Fruit fly (Drosophila melanogaster) whole organism, embryonic: ENCODE data around the gene P58IPK.

Experiments used
- Abd-B ChIP-seq: fragments of 200-800 bp; sonication (Bioruptor generic); optimal IDR thresholded peaks from 2 replicates; lab custom pipeline; 2018; ENCODE audit warnings: missing biosample characterization, mild to moderate bottlenecking, missing genetic modification characterization, moderate library complexity
- Atf-2 ChIP-seq: fragments of 200-800 bp; sonication (Bioruptor generic); optimal IDR thresholded peaks from 2 replicates; lab custom pipeline; 2016; ENCODE audit warnings: missing biosample characterization, missing genetic modification characterization
- Awh ChIP-seq: fragments of 200-800 bp; sonication (Bioruptor generic); IDR thresholded peaks from 2 replicates; pipeline ENCODE4, ENCODE4 v1.3.6; 2022; ENCODE audit warnings: missing biosample characterization, missing genetic modification characterization
- Bgb ChIP-seq: fragments of 200-800 bp; sonication (Bioruptor generic); IDR thresholded peaks from 2 replicates; pipeline ENCODE4 v1.3.6; 2022; ENCODE audit warnings: missing biosample characterization, missing genetic modification characterization; ENCODE audit not compliant: partially characterized antibody
- Blimp-1 ChIP-seq: fragments of 200-800 bp; sonication (Bioruptor generic); optimal IDR thresholded peaks from 3 replicates; lab custom pipeline; 2018; ENCODE audit warnings: missing biosample characterization, missing genetic modification characterization, mild to moderate bottlenecking, moderate library complexity, missing genetic modification reagents
- CG10209 ChIP-seq: fragments of 200-800 bp; sonication (Bioruptor generic); optimal IDR thresholded peaks from 3 replicates; lab custom pipeline; 2017; ENCODE audit warnings: missing biosample characterization, mild to moderate bottlenecking, missing genetic modification characterization, missing genetic modification reagents
- CG11456 ChIP-seq: fragments of 200-800 bp; sonication (Bioruptor generic); IDR thresholded peaks from 3 replicates; pipeline ENCODE4 v1.3.6; 2022; ENCODE audit warnings: missing biosample characterization, missing genetic modification characterization
- CG11696 ChIP-seq: fragments of 200-800 bp; sonication (Bioruptor generic); IDR thresholded peaks from 2 replicates; pipeline ENCODE4 v1.3.6; 2022; ENCODE audit warnings: missing biosample characterization, missing genetic modification characterization
- CG12769 ChIP-seq: fragments of 200-800 bp; sonication (Bioruptor generic); optimal IDR thresholded peaks from 2 replicates; lab custom pipeline; 2019; ENCODE audit warnings: missing biosample characterization, mild to moderate bottlenecking, missing genetic modification characterization, moderate library complexity
- CG12942 ChIP-seq: fragments of 200-800 bp; sonication (Bioruptor generic); optimal IDR thresholded peaks from 3 replicates; lab custom pipeline; 2016; ENCODE audit warnings: missing biosample characterization, missing genetic modification characterization
- CG14050 ChIP-seq: fragments of 200-800 bp; sonication (Bioruptor generic); IDR thresholded peaks from 3 replicates; pipeline ENCODE4 v1.3.6; 2022; ENCODE audit warnings: missing biosample characterization, missing genetic modification characterization
- CG14667 ChIP-seq: fragments of 200-800 bp; sonication (Bioruptor generic); IDR thresholded peaks from 2 replicates; pipeline ENCODE4 v1.3.6; 2022; ENCODE audit warnings: missing biosample characterization, missing genetic modification characterization
- CG17568 ChIP-seq: fragments of 200-800 bp; sonication (Bioruptor generic); optimal IDR thresholded peaks from 2 replicates; lab custom pipeline; 2018; ENCODE audit warnings: missing biosample characterization, mild to moderate bottlenecking, missing genetic modification characterization, moderate library complexity
- CG33213 ChIP-seq: fragments of 200-800 bp; sonication (Bioruptor generic); optimal IDR thresholded peaks from 3 replicates; lab custom pipeline; 2016; ENCODE audit warnings: missing biosample characterization, missing genetic modification characterization
- CG3995 ChIP-seq: fragments of 200-800 bp; sonication (Bioruptor generic); optimal IDR thresholded peaks from 3 replicates; lab custom pipeline; 2016; ENCODE audit warnings: missing biosample characterization, missing genetic modification characterization
- CG4707 ChIP-seq: fragments of 200-800 bp; sonication (Bioruptor generic); optimal IDR thresholded peaks from 2 replicates; lab custom pipeline; 2018; ENCODE audit warnings: missing biosample characterization, mild to moderate bottlenecking, missing genetic modification characterization, moderate library complexity
- CG4854 ChIP-seq: fragments of 200-800 bp; sonication (Bioruptor generic); optimal IDR thresholded peaks from 2 replicates; lab custom pipeline; 2016; ENCODE audit warnings: missing biosample characterization, missing genetic modification characterization, inconsistent platforms
- CG6683 ChIP-seq: fragments of 200-800 bp; sonication (Bioruptor generic); optimal IDR thresholded peaks from 2 replicates; lab custom pipeline; 2017; ENCODE audit warnings: missing biosample characterization, mild to moderate bottlenecking, missing genetic modification characterization, missing genetic modification reagents
- CG7786 ChIP-seq: fragments of 200-800 bp; sonication (Bioruptor generic); optimal IDR thresholded peaks from 2 replicates; lab custom pipeline; 2016; ENCODE audit warnings: missing biosample characterization, missing genetic modification characterization
- CG7963 ChIP-seq: fragments of 200-800 bp; sonication (Bioruptor generic); IDR thresholded peaks from 3 replicates; pipeline ENCODE4 v1.3.6; 2022; ENCODE audit warnings: missing biosample characterization, missing genetic modification characterization; ENCODE audit not compliant: partially characterized antibody
- CG8359 ChIP-seq: fragments of 200-800 bp; sonication (Bioruptor generic); optimal IDR thresholded peaks from 2 replicates; lab custom pipeline; 2017; ENCODE audit warnings: missing biosample characterization, mild to moderate bottlenecking, missing genetic modification characterization, borderline replicate concordance
- CG9797 ChIP-seq: fragments of 200-800 bp; sonication (Bioruptor generic); optimal IDR thresholded peaks from 3 replicates; lab custom pipeline; 2018; ENCODE audit warnings: missing biosample characterization, mild to moderate bottlenecking, missing genetic modification characterization
- CG9932 ChIP-seq: fragments of 200-800 bp; sonication (Bioruptor generic); IDR thresholded peaks from 2 replicates; pipeline ENCODE4 v1.3.6; 2022; ENCODE audit warnings: missing biosample characterization, missing genetic modification characterization
- Camta ChIP-seq: fragments of 200-800 bp; sonication (Bioruptor generic); optimal IDR thresholded peaks from 2 replicates; lab custom pipeline; 2016; ENCODE audit warnings: missing biosample characterization, missing genetic modification characterization
- D19B ChIP-seq: fragments of 200-800 bp; sonication (Bioruptor generic); optimal IDR thresholded peaks from 2 replicates; lab custom pipeline; 2017; ENCODE audit warnings: missing biosample characterization, mild to moderate bottlenecking, missing genetic modification characterization
- Dad ChIP-seq: fragments of 200-800 bp; sonication (Bioruptor generic); optimal IDR thresholded peaks from 3 replicates; lab custom pipeline; 2016; ENCODE audit warnings: missing biosample characterization, missing genetic modification characterization
- Dbx ChIP-seq: fragments of 200-800 bp; sonication (Bioruptor generic); IDR thresholded peaks from 3 replicates; pipeline ENCODE4 v1.3.6; 2022; ENCODE audit warnings: missing biosample characterization, missing genetic modification characterization
- H15 ChIP-seq: fragments of 200-800 bp; sonication (Bioruptor generic); IDR thresholded peaks from 3 replicates; pipeline ENCODE4 v1.3.6; 2022; ENCODE audit warnings: missing biosample characterization, missing genetic modification characterization
- Med ChIP-seq: fragments of 200-800 bp; sonication (Bioruptor generic); peaks from one replicate; lab custom pipeline; 2016; ENCODE audit warnings: missing biosample characterization, missing genetic modification characterization, mild to moderate bottlenecking, inconsistent platforms, moderate library complexity
- Myb ChIP-seq: fragments of 200-800 bp; sonication (Bioruptor generic); optimal IDR thresholded peaks from 2 replicates; lab custom pipeline; 2016; ENCODE audit warnings: missing biosample characterization, missing genetic modification characterization
- NFAT ChIP-seq: fragments of 200-800 bp; sonication (Bioruptor generic); IDR thresholded peaks from 2 replicates; pipeline ENCODE4 v1.3.6; 2022; ENCODE audit warnings: missing biosample characterization, missing genetic modification characterization
- Optix ChIP-seq: fragments of 200-800 bp; sonication (Bioruptor generic); IDR thresholded peaks from 3 replicates; pipeline ENCODE4 v1.3.6; 2022; ENCODE audit warnings: missing biosample characterization, missing genetic modification characterization
- Ssrp ChIP-seq: fragments of 200-800 bp; sonication (Bioruptor generic); optimal IDR thresholded peaks from 2 replicates; lab custom pipeline; 2018; ENCODE audit warnings: missing biosample characterization, mild to moderate bottlenecking, missing genetic modification characterization, moderate library complexity
- Stat92E ChIP-seq, 3 experiments: fragments of >200 bp in 2 of 3; fragments of 200-800 bp in 1 of 3; sonication (Bioruptor generic) in 1 of 3; optimal IDR thresholded peaks; 2 replicates each; lab custom pipeline; 2017 to 2019; ENCODE audit warnings: missing biosample characterization in 3 of 3, missing genetic modification characterization in 3 of 3, mild to moderate bottlenecking in 1 of 3, moderate library complexity in 1 of 3
- YL-1 ChIP-seq: fragments of 200-800 bp; sonication (Bioruptor generic); optimal IDR thresholded peaks from 3 replicates; lab custom pipeline; 2017; ENCODE audit warnings: missing biosample characterization, mild to moderate bottlenecking, missing genetic modification characterization
- abd-A ChIP-seq: fragments of 200-800 bp; sonication (Bioruptor generic); optimal IDR thresholded peaks from 3 replicates; lab custom pipeline; 2019; ENCODE audit warnings: missing biosample characterization, mild to moderate bottlenecking, missing genetic modification characterization, moderate library complexity
- btn ChIP-seq: fragments of 200-800 bp; sonication (Bioruptor generic); optimal IDR thresholded peaks from 2 replicates; lab custom pipeline; 2016; ENCODE audit warnings: missing biosample characterization, missing genetic modification characterization
- cato ChIP-seq: fragments of 200-800 bp; sonication (Bioruptor generic); optimal IDR thresholded peaks from 2 replicates; lab custom pipeline; 2016; ENCODE audit warnings: missing biosample characterization, missing genetic modification characterization, borderline replicate concordance
- gce ChIP-seq: fragments of 200-800 bp; sonication (Bioruptor generic); IDR thresholded peaks from 3 replicates; pipeline ENCODE4 v1.3.6; 2022; ENCODE audit warnings: missing biosample characterization, missing genetic modification characterization
- hth ChIP-seq: fragments of >200 bp; optimal IDR thresholded peaks from 2 replicates; lab custom pipeline; 2017; ENCODE audit warnings: inconsistent platforms
- knrl ChIP-seq: fragments of 200-800 bp; sonication (Bioruptor generic); IDR thresholded peaks from 3 replicates; pipeline ENCODE4 v1.3.6; 2022; ENCODE audit warnings: missing biosample characterization, missing genetic modification characterization; ENCODE audit not compliant: partially characterized antibody
- lmd ChIP-seq: fragments of 200-800 bp; sonication (Bioruptor generic); IDR thresholded peaks from 2 replicates; pipeline ENCODE4 v1.3.6; 2022; ENCODE audit warnings: missing biosample characterization, missing genetic modification characterization
- luna ChIP-seq: fragments of 200-800 bp; sonication (Bioruptor generic); optimal IDR thresholded peaks from 2 replicates; lab custom pipeline; 2016; ENCODE audit warnings: missing biosample characterization, missing genetic modification characterization
- sens-2 ChIP-seq: fragments of 200-800 bp; sonication (Bioruptor generic); IDR thresholded peaks from 2 replicates; pipeline ENCODE4 v1.3.6; 2022; ENCODE audit warnings: missing biosample characterization, missing genetic modification characterization
- sim ChIP-seq: fragments of 200-800 bp; sonication (Bioruptor generic); IDR thresholded peaks from 2 replicates; pipeline ENCODE4 v1.3.6; 2022; ENCODE audit warnings: missing biosample characterization, missing genetic modification characterization
- toy ChIP-seq: fragments of 200-800 bp; sonication (Bioruptor generic); IDR thresholded peaks from 2 replicates; pipeline ENCODE4 v1.3.6; 2022; ENCODE audit warnings: missing biosample characterization, missing genetic modification characterization
- tx ChIP-seq: fragments of 200-800 bp; sonication (Bioruptor generic); optimal IDR thresholded peaks from 2 replicates; lab custom pipeline; 2016; ENCODE audit warnings: missing biosample characterization, missing genetic modification characterization
- zen2 ChIP-seq: fragments of 200-800 bp; sonication (Bioruptor generic); IDR thresholded peaks from 3 replicates; pipeline ENCODE4 v1.3.6; 2022; ENCODE audit warnings: missing biosample characterization, missing genetic modification characterization; ENCODE audit not compliant: partially characterized antibody
- zfh2 ChIP-seq: fragments of 200-800 bp; sonication (Bioruptor generic); optimal IDR thresholded peaks from 2 replicates; lab custom pipeline; 2016; ENCODE audit warnings: missing biosample characterization, missing genetic modification characterization

P58IPK gene

DNA sequence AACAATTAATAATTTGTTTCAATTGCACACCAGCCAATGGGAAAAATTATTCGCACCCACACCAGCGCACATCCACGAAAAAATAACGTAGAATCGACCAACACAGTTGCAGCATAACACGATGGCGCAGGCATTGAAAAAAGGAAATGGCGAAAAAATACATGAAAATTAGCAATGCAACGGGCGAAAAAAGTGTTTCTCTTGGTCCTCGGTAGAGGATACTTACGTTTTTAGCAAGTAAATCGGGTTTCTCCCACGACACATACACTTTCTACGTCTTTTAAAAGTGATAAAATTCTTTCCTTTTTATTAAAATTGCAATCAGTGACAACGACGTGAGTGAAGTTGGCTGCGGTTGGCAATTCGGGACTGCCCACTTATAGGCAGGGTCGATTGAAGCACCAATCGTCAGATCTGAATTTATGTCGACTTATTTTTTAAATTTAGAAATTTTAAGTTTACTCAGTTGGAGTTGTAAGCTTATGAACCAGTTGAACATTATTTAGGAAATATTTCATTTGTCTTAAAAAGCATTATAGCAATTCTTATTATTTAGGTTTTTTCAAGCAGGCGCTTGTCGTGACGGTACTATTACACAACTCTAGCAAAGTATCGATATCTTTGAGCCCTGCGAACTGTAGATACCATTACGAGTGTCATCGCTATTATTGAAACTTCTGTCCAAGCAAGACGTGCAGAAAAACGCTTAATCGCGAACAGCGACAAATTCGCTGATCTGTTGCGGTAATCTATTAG is 9.2 kb upstream of the P58IPK start, which contains the start of the genes Kap-alpha3 and Son (continued):
- peak; percentile 90 for TF ChIP-seq cato (GFP tag; lab: Kevin White, UChicago)
- peak; percentile 90 for TF ChIP-seq Atf-2 (GFP tag; lab: Kevin White, UChicago)
- TF ChIP-seq H15 (GFP tag; lab: Robert Waterston, UW) = peak; percentile 92
- peak; percentile 99 for TF ChIP-seq Med (GFP tag; lab: Kevin White, UChicago)
- peak; percentile 86 for TF ChIP-seq Optix (GFP tag; lab: Robert Waterston, UW)
- TF ChIP-seq sens-2 (GFP tag; lab: Robert Waterston, UW) = peak; percentile 94
- peak; percentile 88 for TF ChIP-seq lmd (GFP tag; lab: Robert Waterston, UW)
- peak; percentile 79 for TF ChIP-seq Ssrp (tag; lab: Kevin White, UChicago)
- peak; percentile 87 for TF ChIP-seq Awh (GFP tag; lab: Robert Waterston, UW)
- peak; percentile 91 for TF ChIP-seq CG3995 (GFP tag; lab: Kevin White, UChicago)
- TF ChIP-seq CG12769 = peak; percentile 75
- peak; percentile 73 for TF ChIP-seq CG9797 (GFP tag; lab: Kevin White, UChicago)
- TF ChIP-seq abd-A (tag; lab: Kevin White, UChicago) = no peak
- peak; percentile 70 for TF ChIP-seq Blimp-1 (GFP tag; lab: Kevin White, UChicago)
- peak; percentile 83 for TF ChIP-seq Myb (GFP tag; lab: Kevin White, UChicago)
- TF ChIP-seq Dbx = peak; percentile 93
- TF ChIP-seq Bgb (GFP tag; lab: Robert Waterston, UW) = peak; percentile 78
- TF ChIP-seq Dad (GFP tag; lab: Kevin White, UChicago) = peak; percentile 95
- peak; percentile 80 for TF ChIP-seq CG14667 (GFP tag; lab: Robert Waterston, UW)
- TF ChIP-seq CG4854 = peak; percentile 94
- TF ChIP-seq hth (lab: Kevin White, UChicago) = no peak
- TF ChIP-seq CG7963 (GFP tag; lab: Robert Waterston, UW) = no peak; the same call in 2 of the 3 replicates
- TF ChIP-seq zen2 = peak; percentile 75; the same call in 1 of the 3 replicates
- TF ChIP-seq gce (GFP tag; lab: Robert Waterston, UW) = peak; percentile 83
- TF ChIP-seq sim = peak; percentile 58
- peak; percentile 96 for TF ChIP-seq CG11456
- TF ChIP-seq CG6683 (GFP tag; lab: Kevin White, UChicago) = peak; percentile 85
- peak; percentile 90 for TF ChIP-seq CG7786
- peak in 1 of 3 experiments; percentile 60 for TF ChIP-seq Stat92E (GFP tag; optimal IDR thresholded peaks at IDR 0.05; lab: Kevin White, UChicago)
- TF ChIP-seq CG8359 (GFP tag; lab: Kevin White, UChicago) = peak; percentile 81
- TF ChIP-seq knrl (GFP tag; lab: Robert Waterston, UW) = peak; percentile 91
- peak; percentile 91 for TF ChIP-seq CG12942 (GFP tag; lab: Kevin White, UChicago)
- peak; percentile 88 for TF ChIP-seq CG17568 (GFP tag; lab: Kevin White, UChicago)
- TF ChIP-seq CG14050 (GFP tag; lab: Robert Waterston, UW) = peak; percentile 74
- TF ChIP-seq CG33213 (GFP tag; lab: Kevin White, UChicago) = peak; percentile 96
- peak; percentile 90 for TF ChIP-seq btn
- TF ChIP-seq YL-1 (GFP tag; lab: Kevin White, UChicago) = peak; percentile 99
- TF ChIP-seq D19B = peak; percentile 81
- peak; percentile 93 for TF ChIP-seq CG9932 (GFP tag; lab: Robert Waterston, UW)
- TF ChIP-seq toy (GFP tag; lab: Robert Waterston, UW) = peak; percentile 69; the same call in 1 of the 2 replicates
- peak; percentile 82 for TF ChIP-seq tx (GFP tag; lab: Kevin White, UChicago)
- peak; percentile 67 for TF ChIP-seq CG11696 (GFP tag; lab: Robert Waterston, UW)
- TF ChIP-seq zfh2 (GFP tag; lab: Kevin White, UChicago) = peak; percentile 96
- TF ChIP-seq CG4707 = peak; percentile 91
- TF ChIP-seq Abd-B (GFP tag; lab: Kevin White, UChicago) = peak; percentile 90
- peak; percentile 95 for TF ChIP-seq Camta
- TF ChIP-seq NFAT (GFP tag; lab: Robert Waterston, UW) = peak; percentile 90
- TF ChIP-seq CG10209 (GFP tag; lab: Kevin White, UChicago) = peak; percentile 93
- peak; percentile 63 for TF ChIP-seq luna (GFP tag; lab: Kevin White, UChicago)
